Worm (Caenorhabditis elegans) whole organism, L1 larva: ENCODE data around the gene gst-12.

Experiments
- C16A3.4 ChIP-seq: fragments of 150-350 bp; optimal IDR thresholded peaks from 2 replicates; lab custom pipeline; 2014; ENCODE audit warnings: missing biosample characterization, missing genetic modification characterization
- F16B12.6 ChIP-seq: fragments of 150-350 bp; optimal IDR thresholded peaks from 2 replicates; lab custom pipeline; 2014; ENCODE audit warnings: missing biosample characterization, missing genetic modification characterization
- aha-1 ChIP-seq: fragments of 150-350 bp; optimal IDR thresholded peaks from 2 replicates; lab custom pipeline; 2014; ENCODE audit warnings: missing biosample characterization, missing genetic modification characterization
- aly-2 ChIP-seq: fragments of 150-350 bp; optimal IDR thresholded peaks from 2 replicates; lab custom pipeline; 2014; ENCODE audit warnings: missing biosample characterization, missing genetic modification characterization
- ceh-63 ChIP-seq: fragments of 200-800 bp; sonication (Bioruptor generic); optimal IDR thresholded peaks from 2 replicates; lab custom pipeline; 2018; ENCODE audit warnings: mild to moderate bottlenecking, missing genetic modification characterization, missing compliant biosample characterization
- ceh-82 ChIP-seq, 3 experiments: fragments of 150-350 bp in 1 of 3; sonication (generic microtip) in 2 of 3; optimal IDR thresholded peaks; 2 replicates each; lab custom pipeline; 2014 to 2017; ENCODE audit warnings: missing biosample characterization in 3 of 3, missing genetic modification characterization in 3 of 3
- ceh-90 ChIP-seq: sonication (generic microtip); optimal IDR thresholded peaks from 2 replicates; lab custom pipeline; 2016; ENCODE audit warnings: missing genetic modification characterization, missing compliant biosample characterization
- efl-1 ChIP-seq, 4 experiments: fragments of 150-350 bp; optimal IDR thresholded peaks in 3 of 4; peaks in 1 of 4; 1 replicate in 1 of 4; 2 replicates in 3 of 4; lab custom pipeline; 2014; ENCODE audit warnings: missing biosample characterization in 2 of 4, missing genetic modification characterization in 2 of 4, missing genetic modification reagents in 2 of 4
- efl-3 ChIP-seq: fragments of 200-800 bp; sonication (Bioruptor generic); optimal IDR thresholded peaks from 2 replicates; lab custom pipeline; 2018; ENCODE audit warnings: mild to moderate bottlenecking, missing genetic modification characterization, missing compliant biosample characterization
- egl-13 ChIP-seq: sonication (generic microtip); optimal IDR thresholded peaks from 2 replicates; lab custom pipeline; 2016; ENCODE audit warnings: missing genotype, missing genetic modification reagents, missing genetic modification characterization, missing compliant biosample characterization
- elt-2 ChIP-seq: sonication (generic microtip); optimal IDR thresholded peaks from 2 replicates; lab custom pipeline; 2016; ENCODE audit warnings: missing genetic modification characterization, mild to moderate bottlenecking, inconsistent platforms, missing compliant biosample characterization, missing genetic modification reagents
- elt-3 ChIP-seq, 6 experiments: fragments of 150-350 bp in 1 of 6; sonication (generic microtip); optimal IDR thresholded peaks; 2 replicates each; lab custom pipeline; 2017 to 2018; ENCODE audit warnings: missing biosample characterization in 6 of 6, missing genetic modification characterization in 6 of 6, inconsistent platforms in 1 of 6
- ets-5 ChIP-seq: fragments of 200-800 bp; sonication (Bioruptor generic); IDR thresholded peaks from 2 replicates; pipeline ENCODE4 v1.3.6; 2022; ENCODE audit warnings: missing genetic modification characterization, missing compliant biosample characterization
- fkh-10 ChIP-seq: sonication (generic microtip); optimal IDR thresholded peaks from 2 replicates; lab custom pipeline; 2017; ENCODE audit warnings: missing biosample characterization, missing genetic modification reagents, missing genetic modification characterization
- fkh-8 ChIP-seq: sonication (generic microtip); optimal IDR thresholded peaks from 2 replicates; lab custom pipeline; 2016; ENCODE audit warnings: mild to moderate bottlenecking, missing genetic modification characterization, missing compliant biosample characterization
- fos-1 ChIP-seq: fragments of 150-350 bp; optimal IDR thresholded peaks from 2 replicates; lab custom pipeline; 2014; ENCODE audit warnings: missing biosample characterization, missing genetic modification characterization
- hlh-4 ChIP-seq: sonication (generic microtip); optimal IDR thresholded peaks from 2 replicates; lab custom pipeline; 2016; ENCODE audit warnings: mild to moderate bottlenecking, missing genetic modification characterization, missing compliant biosample characterization
- isw-1 ChIP-seq: fragments of 200-800 bp; sonication (Bioruptor generic); IDR thresholded peaks from 2 replicates; pipeline ENCODE4 v1.3.6; 2022; ENCODE audit warnings: missing genetic modification characterization, missing compliant biosample characterization
- lin-13 ChIP-seq: fragments of 150-350 bp; optimal IDR thresholded peaks from 2 replicates; lab custom pipeline; 2014; ENCODE audit warnings: missing biosample characterization, missing genetic modification reagents, missing genetic modification characterization
- lin-39 ChIP-seq: fragments of 150-350 bp; optimal IDR thresholded peaks from 2 replicates; lab custom pipeline; 2014; ENCODE audit warnings: missing biosample characterization, missing genetic modification reagents, missing genetic modification characterization
- lsy-2 ChIP-seq, 2 experiments: fragments of 150-350 bp; optimal IDR thresholded peaks; 2 replicates each; lab custom pipeline; 2014; ENCODE audit warnings: missing biosample characterization in 2 of 2, missing genetic modification characterization in 2 of 2
- mab-9 ChIP-seq: fragments of 200-800 bp; sonication (Bioruptor generic); IDR thresholded peaks from 2 replicates; pipeline ENCODE4 v1.3.6; 2022; ENCODE audit warnings: missing genetic modification reagents, missing genetic modification characterization, missing compliant biosample characterization
- nhr-19 ChIP-seq: fragments of 200-800 bp; sonication (Bioruptor generic); conservative IDR thresholded peaks from 2 replicates; pipeline ENCODE4 v1.3.6; 2022; ENCODE audit warnings: missing genetic modification characterization, missing compliant biosample characterization
- nhr-20 ChIP-seq: sonication (generic microtip); optimal IDR thresholded peaks from 2 replicates; lab custom pipeline; 2016; ENCODE audit warnings: mild to moderate bottlenecking, missing genetic modification characterization, missing compliant biosample characterization
- nhr-47 ChIP-seq: sonication (generic microtip); optimal IDR thresholded peaks from 2 replicates; lab custom pipeline; 2016; ENCODE audit warnings: mild to moderate bottlenecking, missing genetic modification characterization, moderate library complexity, missing compliant biosample characterization
- nhr-77 ChIP-seq: fragments of 150-350 bp; optimal IDR thresholded peaks from 2 replicates; lab custom pipeline; 2014; ENCODE audit warnings: missing biosample characterization, missing genetic modification characterization
- nhr-84 ChIP-seq: sonication (generic microtip); optimal IDR thresholded peaks from 2 replicates; lab custom pipeline; 2017; ENCODE audit warnings: missing biosample characterization, missing genetic modification characterization
- nhr-85 ChIP-seq: sonication (generic microtip); peaks from one replicate; lab custom pipeline; 2016; ENCODE audit warnings: missing genetic modification characterization, inconsistent platforms, missing compliant biosample characterization
- pag-3 ChIP-seq: sonication (generic microtip); optimal IDR thresholded peaks from 2 replicates; lab custom pipeline; 2017; ENCODE audit warnings: missing genetic modification characterization, mild to moderate bottlenecking, missing compliant biosample characterization, antibody characterized with exemption, borderline replicate concordance; ENCODE audit not compliant: insufficient read depth
- pax-3 ChIP-seq: fragments of 200-800 bp; sonication (Bioruptor generic); optimal IDR thresholded peaks from 2 replicates; lab custom pipeline; 2018; ENCODE audit warnings: mild to moderate bottlenecking, missing genetic modification characterization, moderate library complexity, missing compliant biosample characterization
- pqm-1 ChIP-seq: sonication (generic microtip); optimal IDR thresholded peaks from 3 replicates; lab custom pipeline; 2017; ENCODE audit warnings: missing biosample characterization, missing genetic modification characterization
- snpc-4 ChIP-seq: fragments of 150-350 bp; optimal IDR thresholded peaks from 2 replicates; lab custom pipeline; 2014; ENCODE audit warnings: missing biosample characterization, missing genetic modification characterization
- sup-37 ChIP-seq: fragments of 200-800 bp; sonication (Bioruptor generic); optimal IDR thresholded peaks from 2 replicates; lab custom pipeline; 2018; ENCODE audit warnings: mild to moderate bottlenecking, missing genetic modification characterization, missing compliant biosample characterization
- swsn-7 ChIP-seq: sonication (generic microtip); optimal IDR thresholded peaks from 2 replicates; lab custom pipeline; 2016; ENCODE audit warnings: missing genetic modification characterization, missing compliant biosample characterization
- unc-62 ChIP-seq: fragments of 150-350 bp; optimal IDR thresholded peaks from 2 replicates; lab custom pipeline; 2014; ENCODE audit warnings: missing biosample characterization, missing genetic modification reagents, missing genetic modification characterization
- unc-86 ChIP-seq: sonication (generic microtip); optimal IDR thresholded peaks from 2 replicates; lab custom pipeline; 2016; ENCODE audit warnings: missing genetic modification characterization, missing compliant biosample characterization
- unc-98 ChIP-seq: fragments of 200-800 bp; sonication (Bioruptor generic); IDR thresholded peaks from 2 replicates; pipeline ENCODE4 v1.3.6; 2022; ENCODE audit warnings: missing genetic modification characterization, missing compliant biosample characterization
- vab-15 ChIP-seq: sonication (generic microtip); optimal IDR thresholded peaks from 2 replicates; lab custom pipeline; 2017; ENCODE audit warnings: missing genotype, mild to moderate bottlenecking, missing genetic modification characterization, missing compliant biosample characterization
- xbp-1 ChIP-seq: sonication (generic microtip); optimal IDR thresholded peaks from 2 replicates; lab custom pipeline; 2016; ENCODE audit warnings: missing genetic modification characterization, missing compliant biosample characterization
- zag-1 ChIP-seq: fragments of 150-350 bp; optimal IDR thresholded peaks from 2 replicates; lab custom pipeline; 2014; ENCODE audit warnings: missing biosample characterization, missing genetic modification characterization
- ztf-4 ChIP-seq: fragments of 150-350 bp; optimal IDR thresholded peaks from 2 replicates; lab custom pipeline; 2014; ENCODE audit warnings: missing biosample characterization, missing genetic modification characterization

gst-12 gene

ce11 chrII:13609655-13610054 lies 8.2 kb downstream of the gst-12 start, which contains the start of gene gst-20 (continued):
- TF ChIP-seq egl-13 (tag; lab: Kevin White, UChicago) (no peak), nhr-77 (tag; lab: Kevin White, UChicago) (peak; percentile 88), fkh-8 (no peak), ztf-4 (tag; lab: Kevin White, UChicago) (no peak), nhr-85 (tag; lab: Kevin White, UChicago) (peak; percentile 89), nhr-47 (tag; lab: Kevin White, UChicago) (peak; percentile 52), nhr-19 (GFP tag; lab: Robert Waterston, UW) (peak; percentile 19; the same call in 1 of the 2 replicates), elt-3 (tag; optimal IDR thresholded peaks at IDR 0.05; lab: Kevin White, UChicago) (peak in 5 of 6 experiments; percentile 39 to 78 (median 60)), C16A3.4 (tag; lab: Kevin White, UChicago) (no peak), zag-1 (tag; lab: Kevin White, UChicago) (no peak), efl-1 (optimal IDR thresholded peaks at IDR 0.05; lab: Kevin White, UChicago) (peak; percentile 3 to 23), efl-1 (GFP tag; optimal IDR thresholded peaks at IDR 0.05 in 1 of 2; lab: Kevin White, UChicago) (peak in 1 of 2 experiments; percentile 90), xbp-1 (peak; percentile 30), isw-1 (no peak), lin-39 (tag; lab: Kevin White, UChicago) (no peak), aha-1 (no peak), unc-86 (tag; lab: Kevin White, UChicago) (no peak), ceh-90 (tag; lab: Kevin White, UChicago) (no peak), nhr-84 (tag; lab: Kevin White, UChicago) (no peak), vab-15 (tag; lab: Kevin White, UChicago) (no peak), pax-3 (tag; lab: Kevin White, UChicago) (no peak), F16B12.6 (no peak), mab-9 (GFP tag; lab: Robert Waterston, UW) (no peak), ceh-63 (GFP tag; lab: Kevin White, UChicago) (no peak), aly-2 (tag; lab: Kevin White, UChicago) (no peak), unc-62 (no peak), snpc-4 (tag; lab: Kevin White, UChicago) (peak; percentile 20), ets-5 (GFP tag; lab: Robert Waterston, UW) (no peak), ceh-82 (tag; optimal IDR thresholded peaks at IDR 0.05; lab: Kevin White, UChicago) (peak in 2 of 3 experiments; percentile 7 to 18), nhr-20 (peak; percentile 91), elt-2 (peak; percentile 9), pqm-1 (tag; lab: Kevin White, UChicago) (no peak), fos-1 (no peak), pag-3 (tag; lab: Kevin White, UChicago) (peak; percentile 84), fkh-10 (GFP tag; lab: Kevin White, UChicago) (no peak), swsn-7 (tag; lab: Kevin White, UChicago) (peak; percentile 12), lin-13 (GFP tag; lab: Kevin White, UChicago) (no peak), efl-3 (no peak), lsy-2 (tag; optimal IDR thresholded peaks at IDR 0.05; lab: Kevin White, UChicago) (peak; percentile 18 to 26), hlh-4 (tag; lab: Kevin White, UChicago) (no peak), sup-37 (GFP tag; lab: Kevin White, UChicago) (no peak)

ce11 chrII:13600904-13601303 lies 17.0 kb downstream of the gst-12 start, which contains the start of gene csp-1:
Gene csp-1, plus strand, starts transcription at chrII:13601204.
- TF ChIP-seq nhr-85 (tag; lab: Kevin White, UChicago) = peak; percentile 29
- TF ChIP-seq unc-98 (GFP tag; lab: Robert Waterston, UW) = no peak
- TF ChIP-seq efl-1 (optimal IDR thresholded peaks at IDR 0.05; lab: Kevin White, UChicago) = no peak
- peak in 1 of 2 experiments; percentile 80 for TF ChIP-seq efl-1 (GFP tag; optimal IDR thresholded peaks at IDR 0.05 in 1 of 2; lab: Kevin White, UChicago)
